Worm (Caenorhabditis elegans): ENCODE results near the gene F35E8.10.
"Not testable (repeated sequence)": the region's sequence is repeated elsewhere in the genome, so short reads cannot be mapped to it uniquely, and the experiment has no call there.

The F35E8.10 gene

ce11 chrV:15905530-15905929 is 14.6 kb downstream of the F35E8.10 start, which contains the start of the genes F35E8.1 and F35E8.2:
Gene F35E8.1, minus strand, starts transcription at chrV:15905630.
Gene F35E8.2, plus strand, starts transcription at chrV:15905661.
- 0 out of 2 replicates have a peak, but pooled peaks have one; percentile 14 for TF ChIP-seq dmd-6 (GFP tag; IDR thresholded peaks at IDR 0.05)
- TF ChIP-seq daf-16 (GFP tag; optimal IDR thresholded peaks at IDR 0.05) = not testable (repeated sequence)
- TF ChIP-seq daf-16 (tag; optimal IDR thresholded peaks at IDR 0.05) = peak; percentile 46

ce11 chrV:15900564-15900963 is 19.6 kb downstream of the F35E8.10 start:
- TF ChIP-seq F37D6.2 (tag; optimal IDR thresholded peaks at IDR 0.05) (no peak), ZK546.5 (tag; optimal IDR thresholded peaks at IDR 0.05) (no peak), lin-39 (tag; optimal IDR thresholded peaks at IDR 0.05) (no peak), nhr-76 (tag; optimal IDR thresholded peaks at IDR 0.05) (no peak), lim-7 (GFP tag; IDR thresholded peaks at IDR 0.05) (no peak), dmd-6 (GFP tag; IDR thresholded peaks at IDR 0.05) (no peak), fos-1 (tag; optimal IDR thresholded peaks at IDR 0.05) (no peak), F44E2.7 (GFP tag; IDR thresholded peaks at IDR 0.05) (no peak), egl-43 (GFP tag; IDR thresholded peaks at IDR 0.05) (no peak), mdl-1 (tag; optimal IDR thresholded peaks at IDR 0.05) (no peak), lin-1 (GFP tag; IDR thresholded peaks at IDR 0.05) (no peak), arid-1 (GFP tag; conservative IDR thresholded peaks at IDR 0.05) (no peak), nhr-48 (tag; optimal IDR thresholded peaks at IDR 0.05) (no peak), Y5F2A.4 (GFP tag; optimal IDR thresholded peaks at IDR 0.05) (no peak), mes-2 (tag; optimal IDR thresholded peaks at IDR 0.05; ENCODE audit: poor library complexity, severe bottlenecking) (no peak), rbr-2 (tag; optimal IDR thresholded peaks at IDR 0.05) (no peak)

- TF ChIP-seq unc-62 (GFP tag; optimal IDR thresholded peaks at IDR 0.05 in 1 of 2) (peak in 1 of 2 experiments; percentile 53), unc-62 (tag; optimal IDR thresholded peaks at IDR 0.05) (no peak), zip-11 (GFP tag; IDR thresholded peaks at IDR 0.05) (no peak)
Measured at ce11 chrV:15899696-15900095, 20.5 kb downstream of the F35E8.10 start, which contains the start of gene T06C12.14. Gene T06C12.14, plus strand, starts transcription at chrV:15899996.

- TF ChIP-seq fos-1 (tag; optimal IDR thresholded peaks at IDR 0.05) (no peak), ceh-44 (GFP tag; IDR thresholded peaks at IDR 0.05) (no peak), nhr-6 (tag; optimal IDR thresholded peaks at IDR 0.05) (no peak), ces-1 (GFP tag; optimal IDR thresholded peaks at IDR 0.05) (no peak), D1046.2 (GFP tag; IDR thresholded peaks at IDR 0.05) (no peak), zag-1 (tag; optimal IDR thresholded peaks at IDR 0.05) (no peak), hlh-30 (tag; optimal IDR thresholded peaks at IDR 0.05; ENCODE audit: insufficient read depth) (no peak), daf-12 (tag; optimal IDR thresholded peaks at IDR 0.05) (no peak), rbr-2 (tag; optimal IDR thresholded peaks at IDR 0.05) (no peak)
Measured at ce11 chrV:15897696-15898095, 22.5 kb downstream of the F35E8.10 start, which contains the start of gene str-60. Gene str-60, plus strand, starts transcription at chrV:15897996.

- TF ChIP-seq nhr-6 (tag; optimal IDR thresholded peaks at IDR 0.05) (no peak), aha-1 (tag) (no peak), daf-16 (GFP tag; optimal IDR thresholded peaks at IDR 0.05) (no peak), daf-16 (tag; optimal IDR thresholded peaks at IDR 0.05) (no peak), F10B5.3 (tag; optimal IDR thresholded peaks at IDR 0.05) (no peak), ceh-82 (tag; optimal IDR thresholded peaks at IDR 0.05) (no peak), vab-7 (GFP tag; IDR thresholded peaks at IDR 0.05) (no peak), R02D3.7 (tag; optimal IDR thresholded peaks at IDR 0.05) (no peak)
Measured at ce11 chrV:15896671-15897070, 23.5 kb downstream of the F35E8.10 start, which contains the start of gene nhr-213. Gene nhr-213, minus strand, starts transcription at chrV:15896771.

ce11 chrV:15892696-15893095 is 27.5 kb downstream of the F35E8.10 start, which contains the start of gene T06C12.11:
Gene T06C12.11, plus strand, starts transcription at chrV:15892996.
- no peak for TF ChIP-seq mxl-3 (GFP tag; optimal IDR thresholded peaks at IDR 0.05)
- TF ChIP-seq egl-43 (GFP tag; IDR thresholded peaks at IDR 0.05) = no peak
- TF ChIP-seq lin-15B (tag; optimal IDR thresholded peaks at IDR 0.05) = no peak
- TF ChIP-seq ama-1 (optimal IDR thresholded peaks at IDR 0.05) = no peak
- no peak for TF ChIP-seq pqm-1 (tag; optimal IDR thresholded peaks at IDR 0.05)
- no peak for TF ChIP-seq nhr-41 (GFP tag; IDR thresholded peaks at IDR 0.05)
- no peak for TF ChIP-seq T20F7.1 (GFP tag; optimal IDR thresholded peaks at IDR 0.05)
- no peak for TF ChIP-seq daf-8 (GFP tag; IDR thresholded peaks at IDR 0.05)
- TF ChIP-seq nhr-111 (GFP tag; optimal IDR thresholded peaks at IDR 0.05) = no peak
- TF ChIP-seq lim-7 (GFP tag; IDR thresholded peaks at IDR 0.05) = no peak
- TF ChIP-seq hlh-30 (tag; optimal IDR thresholded peaks at IDR 0.05; ENCODE audit: insufficient read depth) = no peak
- no peak for TF ChIP-seq F44E2.7 (GFP tag; IDR thresholded peaks at IDR 0.05)
- TF ChIP-seq nhr-10 (tag; optimal IDR thresholded peaks at IDR 0.05) = no peak
- TF ChIP-seq aly-2 (tag; optimal IDR thresholded peaks at IDR 0.05) = no peak
- no peak for TF ChIP-seq hmg-1.1 (GFP tag; IDR thresholded peaks at IDR 0.05)
- no peak for TF ChIP-seq sdz-12 (GFP tag; optimal IDR thresholded peaks at IDR 0.05)

All from whole organism, L4 larva.